Worm (Caenorhabditis elegans) whole organism, late embryonic: ENCODE data around the gene R02F2.8.

Source experiments
- C08G9.2 ChIP-seq: sonication (generic microtip); optimal IDR thresholded peaks from 2 replicates; lab custom pipeline; 2016; ENCODE audit warnings: mild to moderate bottlenecking, missing genetic modification characterization, moderate library complexity, missing compliant biosample characterization
- C38D4.7 ChIP-seq: fragments of 200-800 bp; sonication (Bioruptor generic); optimal IDR thresholded peaks from 2 replicates; lab custom pipeline; 2018; ENCODE audit warnings: mild to moderate bottlenecking, missing genetic modification characterization, moderate library complexity, missing compliant biosample characterization
- F13H6.1 ChIP-seq: sonication (generic microtip); optimal IDR thresholded peaks from 2 replicates; lab custom pipeline; 2016; ENCODE audit warnings: missing genetic modification characterization, missing compliant biosample characterization
- K09A11.1 ChIP-seq: sonication (generic microtip); optimal IDR thresholded peaks from 2 replicates; lab custom pipeline; 2017; ENCODE audit warnings: antibody characterized with exemption, mild to moderate bottlenecking, missing genetic modification characterization, missing compliant biosample characterization; ENCODE audit not compliant: insufficient read depth
- Y22D7AL.16 ChIP-seq: sonication (generic microtip); optimal IDR thresholded peaks from 2 replicates; lab custom pipeline; 2016; ENCODE audit warnings: missing genetic modification characterization, missing compliant biosample characterization
- ahr-1 ChIP-seq: sonication (generic microtip); optimal IDR thresholded peaks from 2 replicates; lab custom pipeline; 2016; ENCODE audit warnings: missing genetic modification characterization, missing compliant biosample characterization
- ama-1 ChIP-seq: fragments of 150-350 bp; optimal IDR thresholded peaks from 2 replicates; lab custom pipeline; 2014
- ceh-14 ChIP-seq: sonication (generic microtip); optimal IDR thresholded peaks from 2 replicates; lab custom pipeline; 2016; ENCODE audit warnings: missing genotype, missing genetic modification characterization, missing compliant biosample characterization
- ceh-18 ChIP-seq: sonication (generic microtip); optimal IDR thresholded peaks from 2 replicates; lab custom pipeline; 2016; ENCODE audit warnings: missing genetic modification characterization, missing compliant biosample characterization
- ceh-2 ChIP-seq: sonication (generic microtip); optimal IDR thresholded peaks from 2 replicates; lab custom pipeline; 2016; ENCODE audit warnings: missing genotype, missing genetic modification characterization, missing compliant biosample characterization
- ceh-31 ChIP-seq: sonication (generic microtip); optimal IDR thresholded peaks from 2 replicates; lab custom pipeline; 2016; ENCODE audit warnings: missing genetic modification characterization, missing compliant biosample characterization
- ceh-34 ChIP-seq: sonication (generic microtip); optimal IDR thresholded peaks from 2 replicates; lab custom pipeline; 2016; ENCODE audit warnings: mild to moderate bottlenecking, missing genetic modification characterization, missing compliant biosample characterization
- dmd-4 ChIP-seq: sonication (generic microtip); optimal IDR thresholded peaks from 2 replicates; lab custom pipeline; 2016; ENCODE audit warnings: borderline replicate concordance, missing genetic modification characterization, missing compliant biosample characterization
- dve-1 ChIP-seq: sonication (generic microtip); optimal IDR thresholded peaks from 2 replicates; lab custom pipeline; 2017; ENCODE audit warnings: antibody characterized with exemption, mild to moderate bottlenecking, missing genetic modification characterization, missing compliant biosample characterization
- elt-2 ChIP-seq: sonication (generic microtip); optimal IDR thresholded peaks from 2 replicates; lab custom pipeline; 2016; ENCODE audit warnings: missing genetic modification reagents, missing genetic modification characterization, missing compliant biosample characterization
- ets-4 ChIP-seq: sonication (generic microtip); optimal IDR thresholded peaks from 2 replicates; lab custom pipeline; 2016; ENCODE audit warnings: missing genetic modification characterization, missing compliant biosample characterization
- hlh-13 ChIP-seq: fragments of 200-800 bp; sonication (Bioruptor generic); optimal IDR thresholded peaks from 2 replicates; lab custom pipeline; 2018; ENCODE audit warnings: mild to moderate bottlenecking, missing genetic modification characterization, missing compliant biosample characterization
- hlh-15 ChIP-seq: sonication (generic microtip); optimal IDR thresholded peaks from 2 replicates; lab custom pipeline; 2016; ENCODE audit warnings: missing genetic modification characterization, missing compliant biosample characterization
- hlh-30 ChIP-seq: sonication (generic microtip); optimal IDR thresholded peaks from 2 replicates; lab custom pipeline; 2017; ENCODE audit warnings: antibody characterized with exemption, missing genetic modification characterization, missing compliant biosample characterization; ENCODE audit not compliant: insufficient read depth
- hlh-8 ChIP-seq: sonication (generic microtip); optimal IDR thresholded peaks from 2 replicates; lab custom pipeline; 2016; ENCODE audit warnings: missing genotype, missing genetic modification characterization, missing compliant biosample characterization
- madf-2 ChIP-seq: sonication (generic microtip); optimal IDR thresholded peaks from 2 replicates; lab custom pipeline; 2017; ENCODE audit warnings: missing genetic modification characterization, missing compliant biosample characterization
- mec-3 ChIP-seq: sonication (generic microtip); optimal IDR thresholded peaks from 2 replicates; lab custom pipeline; 2016; ENCODE audit warnings: borderline replicate concordance, missing genetic modification characterization, missing compliant biosample characterization
- nfya-1 ChIP-seq: sonication (generic microtip); optimal IDR thresholded peaks from 2 replicates; lab custom pipeline; 2017; ENCODE audit warnings: missing genetic modification characterization, mild to moderate bottlenecking, missing compliant biosample characterization, antibody characterized with exemption, moderate library complexity
- nhr-11 ChIP-seq: fragments of 150-350 bp; optimal IDR thresholded peaks from 2 replicates; lab custom pipeline; 2014; ENCODE audit warnings: missing biosample characterization, missing genetic modification characterization
- odd-2 ChIP-seq: sonication (generic microtip); optimal IDR thresholded peaks from 2 replicates; lab custom pipeline; 2017; ENCODE audit warnings: antibody characterized with exemption, mild to moderate bottlenecking, missing genetic modification characterization, missing compliant biosample characterization
- pag-3 ChIP-seq: sonication (generic microtip); optimal IDR thresholded peaks from 2 replicates; lab custom pipeline; 2016; ENCODE audit warnings: missing compliant biosample characterization, missing genetic modification characterization, borderline replicate concordance
- pax-1 ChIP-seq: fragments of 150-350 bp; optimal IDR thresholded peaks from 2 replicates; lab custom pipeline; 2014; ENCODE audit warnings: missing biosample characterization, missing genetic modification characterization
- pqm-1 ChIP-seq: sonication (generic microtip); optimal IDR thresholded peaks from 2 replicates; lab custom pipeline; 2016; ENCODE audit warnings: missing genetic modification characterization, missing compliant biosample characterization
- syd-9 ChIP-seq: sonication (generic microtip); optimal IDR thresholded peaks from 2 replicates; lab custom pipeline; 2016; ENCODE audit warnings: mild to moderate bottlenecking, missing genetic modification characterization, moderate library complexity, missing compliant biosample characterization
- tbx-2 ChIP-seq: sonication (generic microtip); optimal IDR thresholded peaks from 2 replicates; lab custom pipeline; 2016; ENCODE audit warnings: missing genetic modification characterization, missing compliant biosample characterization
- tbx-7 ChIP-seq: sonication (generic microtip); optimal IDR thresholded peaks from 2 replicates; lab custom pipeline; 2016; ENCODE audit warnings: missing genotype, missing genetic modification characterization, missing compliant biosample characterization
- unc-3 ChIP-seq, 2 experiments: fragments of 200-800 bp in 1 of 2; sonication (Bioruptor generic) in 1 of 2; sonication (generic microtip) in 1 of 2; conservative IDR thresholded peaks in 1 of 2; optimal IDR thresholded peaks in 1 of 2; 2 replicates each; pipeline versions ENCODE4 v1.3.6 to Lab custom; 2016 to 2022; ENCODE audit warnings: missing compliant biosample characterization in 2 of 2, missing genetic modification characterization in 2 of 2, missing genetic modification reagents in 1 of 2
- unc-42 ChIP-seq: sonication (generic microtip); optimal IDR thresholded peaks from 2 replicates; lab custom pipeline; 2016; ENCODE audit warnings: missing genotype, missing genetic modification characterization, missing compliant biosample characterization
- unc-55 ChIP-seq: sonication (generic microtip); optimal IDR thresholded peaks from 2 replicates; lab custom pipeline; 2017; ENCODE audit warnings: missing biosample characterization, missing genetic modification reagents, missing genetic modification characterization
- ztf-16 ChIP-seq: sonication (generic microtip); optimal IDR thresholded peaks from 2 replicates; lab custom pipeline; 2017; ENCODE audit warnings: missing genetic modification characterization, missing compliant biosample characterization

R02F2.8 gene

ce11 chrIII:5503669-5504068 lies 8.6 kb upstream of the R02F2.8 start:
- TF ChIP-seq hlh-13 (GFP tag; lab: Kevin White, UChicago) (peak; percentile 6), C38D4.7 (GFP tag; lab: Kevin White, UChicago) (no peak), tbx-7 (tag; lab: Kevin White, UChicago) (no peak)

ce11 chrIII:5502915-5503575 lies 8.0 kb upstream of the R02F2.8 start:
- TF ChIP-seq syd-9 (tag; lab: Kevin White, UChicago) (no peak), tbx-2 (tag; lab: Kevin White, UChicago) (peak; percentile 37), ceh-34 (peak; percentile 57), ztf-16 (tag; lab: Kevin White, UChicago) (peak; percentile 4), nhr-11 (tag; lab: Kevin White, UChicago) (no peak), ceh-2 (tag; lab: Kevin White, UChicago) (peak; percentile 10), dmd-4 (tag; lab: Kevin White, UChicago) (peak; percentile 12), ceh-31 (peak; percentile 64), F13H6.1 (peak; percentile 12), odd-2 (tag; lab: Kevin White, UChicago) (no peak), madf-2 (tag; lab: Kevin White, UChicago) (peak; percentile 6), ceh-18 (tag; lab: Kevin White, UChicago) (peak; percentile 38), elt-2 (peak; percentile 73), mec-3 (no peak), ama-1 (lab: Kevin White, UChicago) (no peak), nfya-1 (peak; percentile 58), ets-4 (tag; lab: Kevin White, UChicago) (peak; percentile 67), unc-42 (tag; lab: Kevin White, UChicago) (peak; percentile 16), hlh-30 (peak; percentile 23), unc-55 (peak; percentile 59), pag-3 (no peak)
- TF ChIP-seq, all 69 proteins: peak for 15

ce11 chrIII:5501358-5502287 lies 6.6 kb upstream of the R02F2.8 start, which contains the start of gene R02F2.1:
TSS of gene R02F2.1 (plus strand) at chrIII:5501885.
- peak; percentile 7 for TF ChIP-seq hlh-30
- no peak for TF ChIP-seq K09A11.1 (tag; lab: Kevin White, UChicago)
- TF ChIP-seq unc-42 (tag; lab: Kevin White, UChicago) = no peak
- TF ChIP-seq C38D4.7 (GFP tag; lab: Kevin White, UChicago) = no peak

DNA sequence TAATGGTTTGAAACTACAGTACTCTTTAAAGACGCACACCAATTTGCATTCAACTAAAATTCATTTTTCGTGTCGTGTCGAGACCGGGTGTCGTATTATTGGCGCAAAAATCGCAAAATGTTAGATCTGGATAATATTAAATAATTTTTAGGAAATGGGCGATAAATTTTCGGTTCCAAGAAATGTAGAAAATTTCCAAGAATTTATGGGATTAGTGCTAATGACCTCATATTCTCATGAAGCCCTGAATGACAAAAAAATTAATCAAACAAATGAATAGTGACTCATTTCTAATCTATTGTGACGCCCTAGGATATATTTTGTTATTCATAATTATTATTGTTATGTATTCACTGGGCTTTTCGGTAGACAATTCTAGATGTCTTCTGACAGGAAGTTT lies 5.7 kb upstream of the R02F2.8 start:
- no peak for TF ChIP-seq madf-2 (tag; lab: Kevin White, UChicago)
- TF ChIP-seq hlh-15 (tag; lab: Kevin White, UChicago) = no peak
- TF ChIP-seq tbx-7 (tag; lab: Kevin White, UChicago) = no peak
- TF ChIP-seq ceh-2 (tag; lab: Kevin White, UChicago) = no peak
- no peak for TF ChIP-seq dve-1 (tag; lab: Kevin White, UChicago)
- TF ChIP-seq unc-55 = no peak
- TF ChIP-seq pax-1 = no peak
- no peak for TF ChIP-seq ahr-1 (tag; lab: Kevin White, UChicago)
- TF ChIP-seq K09A11.1 (tag; lab: Kevin White, UChicago) = no peak
- TF ChIP-seq unc-42 (tag; lab: Kevin White, UChicago) = no peak
- TF ChIP-seq C08G9.2 (tag; lab: Kevin White, UChicago) = no peak
- no peak for TF ChIP-seq hlh-8 (tag; lab: Kevin White, UChicago)
- TF ChIP-seq unc-3 (GFP tag; conservative IDR thresholded peaks at IDR 0.05; lab: Robert Waterston, UW) = no peak
- no peak for TF ChIP-seq unc-3 (tag; optimal IDR thresholded peaks at IDR 0.05; lab: Kevin White, UChicago)
- TF ChIP-seq F13H6.1 = no peak
- TF ChIP-seq ceh-14 (tag; lab: Kevin White, UChicago) = no peak
- no peak for TF ChIP-seq Y22D7AL.16
- TF ChIP-seq pqm-1 (tag; lab: Kevin White, UChicago) = no peak
- TF ChIP-seq ets-4 (tag; lab: Kevin White, UChicago) = no peak
- TF ChIP-seq pag-3 = no peak
- TF ChIP-seq, all 69 proteins: peak for 0
